Worm (Caenorhabditis elegans): ENCODE results near the gene cyp-32A1.

The cyp-32A1 gene

DNA sequence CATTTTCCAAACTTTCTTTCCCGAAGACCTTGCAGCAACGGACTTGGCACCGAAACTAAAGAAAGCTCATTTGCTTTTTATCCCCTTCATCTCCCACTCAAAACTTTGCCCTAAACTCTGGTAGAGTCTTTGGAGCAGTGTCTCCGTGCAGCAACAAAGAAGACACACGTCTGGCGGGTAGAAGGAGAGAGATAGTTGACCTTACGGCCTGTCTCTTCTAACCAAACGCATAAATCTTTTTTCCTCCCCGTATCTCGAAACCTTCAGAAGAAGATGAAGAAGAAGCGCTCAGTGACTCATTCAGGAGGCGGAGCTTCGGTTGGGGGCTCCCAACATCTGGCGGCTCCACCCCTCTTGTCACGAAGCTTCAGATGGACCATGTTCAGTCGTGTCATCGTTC, 44.8 kb downstream of the cyp-32A1 start:
- TF ChIP-seq hmbx-1 (tag; optimal IDR thresholded peaks at IDR 0.05) (no peak), ama-1 (optimal IDR thresholded peaks at IDR 0.05) (no peak), tbx-11 (GFP tag; IDR thresholded peaks at IDR 0.05) (no peak), tra-4 (tag; optimal IDR thresholded peaks at IDR 0.05) (no peak), sea-1 (GFP tag; conservative IDR thresholded peaks at IDR 0.05) (no peak), hnd-1 (tag; optimal IDR thresholded peaks at IDR 0.05) (no peak), B0310.2 (tag; optimal IDR thresholded peaks at IDR 0.05) (no peak), tbx-37 (GFP tag; conservative IDR thresholded peaks at IDR 0.05) (no peak), pes-1 (GFP tag; IDR thresholded peaks at IDR 0.05) (no peak), flt-1 (GFP tag; IDR thresholded peaks at IDR 0.05) (no peak), hmg-4 (GFP tag; optimal IDR thresholded peaks at IDR 0.05) (no peak), aly-1 (tag; optimal IDR thresholded peaks at IDR 0.05) (no peak), ceh-36 (tag; optimal IDR thresholded peaks at IDR 0.05) (no peak)

ce11 chrV:7826917-7827316, 45.3 kb downstream of the cyp-32A1 start, which contains the start of gene mig-6:
Gene mig-6 (plus strand): TSS chrV:7827217.
- TF ChIP-seq tbx-37 (GFP tag; conservative IDR thresholded peaks at IDR 0.05), result no peak

DNA sequence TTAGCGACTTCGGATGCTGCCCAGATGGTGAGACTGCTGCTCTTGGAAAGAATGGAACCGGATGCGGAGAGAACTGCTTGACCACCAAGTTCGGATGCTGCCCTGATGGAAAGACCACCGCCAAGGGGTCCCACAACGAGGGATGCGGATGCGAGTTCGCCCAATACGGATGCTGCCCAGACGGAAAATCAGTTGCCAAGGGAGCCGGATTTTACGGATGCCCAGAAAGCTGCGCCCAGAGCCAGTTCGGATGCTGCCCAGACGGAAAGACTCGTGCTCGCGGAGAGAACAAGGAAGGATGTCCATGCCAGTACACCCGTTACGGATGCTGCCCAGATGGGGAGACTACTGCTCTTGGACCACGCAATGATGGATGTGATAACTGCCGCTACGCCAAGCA, 49.3 kb downstream of the cyp-32A1 start:
- no peak for TF ChIP-seq tbx-11 (GFP tag; IDR thresholded peaks at IDR 0.05)
- TF ChIP-seq ets-7 (tag; optimal IDR thresholded peaks at IDR 0.05), result no peak
- TF ChIP-seq tbx-37 (GFP tag; conservative IDR thresholded peaks at IDR 0.05), result no peak
- TF ChIP-seq aly-1 (tag; optimal IDR thresholded peaks at IDR 0.05), result no peak
- TF ChIP-seq ama-1 (optimal IDR thresholded peaks at IDR 0.05), result no peak
- no peak for TF ChIP-seq B0310.2 (tag; optimal IDR thresholded peaks at IDR 0.05)
- no peak for TF ChIP-seq ceh-13 (GFP tag; optimal IDR thresholded peaks at IDR 0.05)
